Worm (Caenorhabditis elegans) whole organism, L4 larva: ENCODE results near the gene cyn-8.

ENCODE experiments used
- D1046.2 ChIP-seq: fragments of 200-800 bp; sonication (Bioruptor generic); IDR thresholded peaks from 2 replicates; pipeline ENCODE4 v1.3.6; 2022; ENCODE audit warnings: missing genetic modification characterization, missing compliant biosample characterization
- F26F4.8 ChIP-seq: fragments of 200-800 bp; sonication (Bioruptor generic); conservative IDR thresholded peaks from 2 replicates; pipeline ENCODE4 v1.3.6; 2022; ENCODE audit warnings: missing genetic modification characterization, missing compliant biosample characterization
- F37D6.2 ChIP-seq: sonication (generic microtip); optimal IDR thresholded peaks from 2 replicates; lab custom pipeline; 2016; ENCODE audit warnings: mild to moderate bottlenecking, missing genetic modification characterization, missing compliant biosample characterization
- F49E8.2 ChIP-seq: sonication (generic microtip); optimal IDR thresholded peaks from 2 replicates; lab custom pipeline; 2016; ENCODE audit warnings: missing compliant biosample characterization, mild to moderate bottlenecking, missing genetic modification characterization, borderline replicate concordance
- ZK546.5 ChIP-seq, 2 experiments: sonication (generic microtip); optimal IDR thresholded peaks; 2 replicates each; lab custom pipeline; 2017; ENCODE audit warnings: missing biosample characterization in 2 of 2, missing genetic modification characterization in 2 of 2
- aha-1 ChIP-seq: fragments of 150-350 bp; peaks from one replicate; lab custom pipeline; 2014; ENCODE audit warnings: missing biosample characterization, missing genetic modification characterization
- aly-2 ChIP-seq: sonication (generic microtip); optimal IDR thresholded peaks from 2 replicates; lab custom pipeline; 2018; ENCODE audit warnings: missing biosample characterization, missing genetic modification characterization
- arid-1 ChIP-seq: fragments of 200-800 bp; sonication (Bioruptor generic); conservative IDR thresholded peaks from 2 replicates; pipeline ENCODE4 v1.3.6; 2022; ENCODE audit warnings: missing genetic modification reagents, missing genetic modification characterization, missing compliant biosample characterization
- ceh-62 ChIP-seq: sonication (generic microtip); optimal IDR thresholded peaks from 2 replicates; lab custom pipeline; 2017; ENCODE audit warnings: missing biosample characterization, missing genetic modification characterization
- ctbp-1 ChIP-seq: fragments of 200-800 bp; sonication (Bioruptor generic); IDR thresholded peaks from 2 replicates; pipeline ENCODE4 v1.3.6; 2022; ENCODE audit warnings: missing genetic modification reagents, missing genetic modification characterization, missing compliant biosample characterization
- daf-16 ChIP-seq, 3 experiments: sonication (generic microtip); optimal IDR thresholded peaks; 2 replicates each; lab custom pipeline; 2016 to 2017; ENCODE audit warnings: missing genetic modification characterization in 3 of 3, missing genetic modification reagents in 3 of 3, mild to moderate bottlenecking in 2 of 3, missing compliant biosample characterization in 2 of 3, missing biosample characterization in 1 of 3, moderate library complexity in 1 of 3
- daf-19 ChIP-seq: fragments of 200-800 bp; sonication (Bioruptor generic); conservative IDR thresholded peaks from 2 replicates; pipeline ENCODE4 v1.3.6; 2022; ENCODE audit warnings: missing genetic modification characterization, missing compliant biosample characterization
- dmd-9 ChIP-seq: fragments of 200-800 bp; sonication (Bioruptor generic); IDR thresholded peaks from 2 replicates; pipeline ENCODE4 v1.3.6; 2022; ENCODE audit warnings: missing genetic modification reagents, missing genetic modification characterization, missing compliant biosample characterization
- duxl-1 ChIP-seq: sonication (generic microtip); optimal IDR thresholded peaks from 2 replicates; lab custom pipeline; 2016; ENCODE audit warnings: mild to moderate bottlenecking, missing genetic modification characterization, moderate library complexity, missing compliant biosample characterization; ENCODE audit not compliant: poor library complexity
- hlh-11 ChIP-seq: fragments of 200-800 bp; sonication (Bioruptor generic); optimal IDR thresholded peaks from 2 replicates; lab custom pipeline; 2018; ENCODE audit warnings: mild to moderate bottlenecking, missing genetic modification characterization, missing compliant biosample characterization
- hmg-1.1 ChIP-seq: fragments of 200-800 bp; sonication (Bioruptor generic); IDR thresholded peaks from 2 replicates; pipeline ENCODE4 v1.3.6; 2022; ENCODE audit warnings: missing genetic modification reagents, missing genetic modification characterization, missing compliant biosample characterization
- jun-1 ChIP-seq: fragments of 150-350 bp; optimal IDR thresholded peaks from 2 replicates; lab custom pipeline; 2014; ENCODE audit warnings: missing biosample characterization, missing genetic modification reagents, missing genetic modification characterization
- lin-29 ChIP-seq: fragments of 200-800 bp; sonication (Bioruptor generic); IDR thresholded peaks from 2 replicates; pipeline ENCODE4 v1.3.6; 2022; ENCODE audit warnings: missing genetic modification reagents, missing genetic modification characterization, missing compliant biosample characterization
- mdl-1 ChIP-seq, 2 experiments: fragments of 150-350 bp in 1 of 2; sonication (generic microtip) in 1 of 2; optimal IDR thresholded peaks; 2 replicates each; lab custom pipeline; 2014 to 2017; ENCODE audit warnings: missing biosample characterization in 2 of 2, missing genetic modification characterization in 2 of 2
- mdt-29 ChIP-seq: fragments of 200-800 bp; sonication (Bioruptor generic); IDR thresholded peaks from 2 replicates; pipeline ENCODE4 v1.3.6; 2022; ENCODE audit warnings: missing genetic modification reagents, missing genetic modification characterization, missing compliant biosample characterization
- nhr-10 ChIP-seq: fragments of 150-350 bp; optimal IDR thresholded peaks from 2 replicates; lab custom pipeline; 2014; ENCODE audit warnings: missing biosample characterization, missing genetic modification characterization
- nhr-102 ChIP-seq: sonication (generic microtip); optimal IDR thresholded peaks from 2 replicates; lab custom pipeline; 2016; ENCODE audit warnings: mild to moderate bottlenecking, missing genetic modification characterization, moderate library complexity, missing compliant biosample characterization
- nhr-28 ChIP-seq: fragments of 150-350 bp; optimal IDR thresholded peaks from 2 replicates; lab custom pipeline; 2014; ENCODE audit warnings: missing biosample characterization, missing genetic modification characterization
- nhr-42 ChIP-seq: fragments of 200-800 bp; sonication (Bioruptor generic); IDR thresholded peaks from 2 replicates; pipeline ENCODE4 v1.3.6; 2022; ENCODE audit warnings: missing genetic modification characterization, missing compliant biosample characterization
- nhr-48 ChIP-seq: sonication (generic microtip); optimal IDR thresholded peaks from 2 replicates; lab custom pipeline; 2016; ENCODE audit warnings: mild to moderate bottlenecking, missing genetic modification characterization, missing compliant biosample characterization
- php-3 ChIP-seq: fragments of 200-800 bp; sonication (Bioruptor generic); IDR thresholded peaks from 2 replicates; pipeline ENCODE4 v1.3.6; 2022; ENCODE audit warnings: missing genetic modification reagents, missing genetic modification characterization, missing compliant biosample characterization
- pqm-1 ChIP-seq: sonication (generic microtip); optimal IDR thresholded peaks from 2 replicates; lab custom pipeline; 2017; ENCODE audit warnings: missing biosample characterization, missing genetic modification characterization
- snpc-4 ChIP-seq: fragments of 150-350 bp; optimal IDR thresholded peaks from 2 replicates; lab custom pipeline; 2014; ENCODE audit warnings: missing biosample characterization, missing genetic modification characterization
- tag-97 ChIP-seq: fragments of 200-800 bp; sonication (Bioruptor generic); IDR thresholded peaks from 2 replicates; pipeline ENCODE4 v1.3.6; 2022; ENCODE audit warnings: missing genetic modification characterization, missing compliant biosample characterization
- unc-130 ChIP-seq: sonication (generic microtip); optimal IDR thresholded peaks from 2 replicates; lab custom pipeline; 2016; ENCODE audit warnings: missing genetic modification reagents, missing genetic modification characterization, missing compliant biosample characterization
- unc-39 ChIP-seq: sonication (generic microtip); optimal IDR thresholded peaks from 2 replicates; lab custom pipeline; 2017; ENCODE audit warnings: missing biosample characterization, missing genetic modification characterization
- unc-62 ChIP-seq, 3 experiments: fragments of 150-350 bp in 1 of 3; sonication (generic microtip); optimal IDR thresholded peaks in 2 of 3; peaks in 1 of 3; 1 replicate in 1 of 3; 2 replicates in 2 of 3; lab custom pipeline; 2014 to 2017; ENCODE audit warnings: missing biosample characterization in 3 of 3, missing genetic modification characterization in 3 of 3, missing genetic modification reagents in 3 of 3, missing genotype in 1 of 3
- zag-1 ChIP-seq: fragments of 150-350 bp; optimal IDR thresholded peaks from 2 replicates; lab custom pipeline; 2014; ENCODE audit warnings: missing biosample characterization, missing genetic modification characterization
- zfp-2 ChIP-seq: sonication (generic microtip); optimal IDR thresholded peaks from 2 replicates; lab custom pipeline; 2016; ENCODE audit warnings: mild to moderate bottlenecking, missing genetic modification characterization, missing compliant biosample characterization
- zfp-3 ChIP-seq: fragments of 200-800 bp; sonication (Bioruptor generic); conservative IDR thresholded peaks from 2 replicates; pipeline ENCODE4 v1.3.6; 2022; ENCODE audit warnings: missing genetic modification reagents, missing genetic modification characterization, missing compliant biosample characterization
- zip-11 ChIP-seq: fragments of 200-800 bp; sonication (Bioruptor generic); IDR thresholded peaks from 2 replicates; pipeline ENCODE4 v1.3.6; 2022; ENCODE audit warnings: missing genetic modification characterization, missing compliant biosample characterization

Gene cyn-8

DNA sequence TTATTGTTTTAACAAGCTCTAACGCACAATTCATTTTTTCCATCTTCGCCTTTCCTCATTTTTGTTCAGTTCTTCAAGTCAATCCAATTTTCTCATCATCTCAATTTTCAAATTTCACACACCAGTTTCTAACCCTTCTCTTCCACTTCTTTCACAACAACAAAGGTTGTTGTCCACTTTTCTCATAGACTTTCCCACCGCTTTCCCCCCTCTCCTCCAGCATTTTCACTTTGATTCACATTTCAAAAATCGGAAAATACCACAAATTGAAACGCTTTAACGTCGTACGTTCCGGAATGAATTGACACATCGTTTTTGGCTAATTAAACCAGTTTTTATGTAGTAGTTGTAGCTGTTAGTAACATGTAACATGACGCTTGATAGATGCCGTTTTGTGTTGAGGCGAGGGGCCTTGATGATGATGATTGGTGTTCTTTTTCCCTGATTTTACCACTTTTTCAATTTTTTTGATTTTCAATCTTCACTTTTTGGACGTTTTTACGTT, 20.8 kb upstream of the cyn-8 start:
- no peak for TF ChIP-seq ctbp-1
- TF ChIP-seq unc-62 (GFP tag; optimal IDR thresholded peaks at IDR 0.05 in 1 of 2; lab: Kevin White, UChicago), result peak in 1 of 2 experiments; percentile 64
- no peak for TF ChIP-seq unc-62 (tag; optimal IDR thresholded peaks at IDR 0.05; lab: Kevin White, UChicago)
- TF ChIP-seq nhr-28 (tag; lab: Kevin White, UChicago), result peak; percentile 56

DNA sequence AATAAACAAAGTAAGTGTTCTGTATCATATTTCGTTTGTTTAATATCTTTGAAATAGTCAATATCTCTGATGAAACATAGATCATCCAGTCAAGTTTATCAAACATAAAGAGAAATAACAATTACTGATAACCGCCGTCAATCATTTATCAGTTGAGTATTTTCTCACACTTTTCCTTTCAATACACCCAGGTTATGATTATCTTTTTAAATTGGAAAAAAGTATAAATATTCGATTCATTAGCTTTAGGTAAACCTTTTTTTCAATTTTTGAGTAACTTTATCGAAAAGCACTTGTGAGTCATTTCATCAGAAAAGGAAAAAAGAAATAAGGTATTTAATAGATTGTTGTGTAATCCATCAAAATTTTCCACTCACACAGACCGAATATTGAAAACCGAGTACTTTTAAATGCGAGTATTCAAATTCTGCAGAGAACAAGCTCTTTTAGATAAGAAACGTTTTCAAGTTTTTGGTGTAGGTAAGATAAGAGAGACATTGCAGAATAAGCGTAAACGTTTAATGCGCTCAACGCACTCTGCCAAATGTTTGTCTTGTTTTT, 19.6 kb upstream of the cyn-8 start:
- TF ChIP-seq ZK546.5 (tag; optimal IDR thresholded peaks at IDR 0.05; lab: Kevin White, UChicago) (no peak), unc-39 (tag; lab: Kevin White, UChicago) (no peak), hmg-1.1 (GFP tag; lab: Robert Waterston, UW) (no peak), lin-29 (no peak), arid-1 (GFP tag; lab: Robert Waterston, UW) (no peak), D1046.2 (GFP tag; lab: Robert Waterston, UW) (no peak), unc-130 (GFP tag; lab: Kevin White, UChicago) (no peak), mdt-29 (GFP tag; lab: Robert Waterston, UW) (no peak), nhr-42 (no peak), pqm-1 (tag; lab: Kevin White, UChicago) (peak; percentile 12), daf-16 (GFP tag; optimal IDR thresholded peaks at IDR 0.05; lab: Kevin White, UChicago) (no peak), daf-16 (tag; optimal IDR thresholded peaks at IDR 0.05; lab: Kevin White, UChicago) (no peak), F37D6.2 (tag; lab: Kevin White, UChicago) (no peak), nhr-48 (tag; lab: Kevin White, UChicago) (no peak), aha-1 (no peak), jun-1 (tag; lab: Kevin White, UChicago) (no peak), zag-1 (tag; lab: Kevin White, UChicago) (no peak), ceh-62 (no peak), tag-97 (GFP tag; lab: Robert Waterston, UW) (no peak), zfp-2 (tag; lab: Kevin White, UChicago) (no peak), unc-62 (GFP tag; optimal IDR thresholded peaks at IDR 0.05 in 1 of 2; lab: Kevin White, UChicago) (peak in 1 of 2 experiments; percentile 98), unc-62 (tag; optimal IDR thresholded peaks at IDR 0.05; lab: Kevin White, UChicago) (no peak), mdl-1 (tag; optimal IDR thresholded peaks at IDR 0.05; lab: Kevin White, UChicago) (no peak), dmd-9 (no peak), nhr-28 (tag; lab: Kevin White, UChicago) (peak; percentile 28), nhr-102 (tag; lab: Kevin White, UChicago) (no peak), php-3 (GFP tag; lab: Robert Waterston, UW) (no peak), snpc-4 (tag; lab: Kevin White, UChicago) (no peak), duxl-1 (tag; lab: Kevin White, UChicago) (no peak)

DNA sequence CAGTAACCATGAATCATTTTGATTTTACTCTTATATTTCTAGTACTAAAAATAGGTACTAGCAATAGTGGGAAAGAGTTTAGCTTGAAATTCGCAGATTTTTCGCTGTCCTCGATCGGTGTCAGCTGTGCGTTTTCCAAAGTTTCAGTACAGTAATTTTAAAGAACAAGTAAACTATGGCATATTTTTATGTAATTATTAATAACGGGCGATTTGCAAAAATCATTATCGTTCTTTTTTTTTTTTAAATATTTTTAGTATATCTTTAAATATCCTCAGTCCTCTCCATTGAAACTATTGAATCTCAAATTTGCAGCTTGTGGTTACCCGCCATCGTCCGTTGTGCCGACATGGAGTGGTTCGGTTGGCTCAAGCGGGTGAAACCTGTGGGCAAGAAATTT, 18.3 kb upstream of the cyn-8 start, which contains the start of gene C13E3.1:
TSS of gene C13E3.1 (plus strand) at position 301 of the 400 bp plus-strand sequence.
- TF ChIP-seq daf-19 (no peak), zfp-3 (GFP tag; lab: Robert Waterston, UW) (no peak), aly-2 (no peak)

DNA sequence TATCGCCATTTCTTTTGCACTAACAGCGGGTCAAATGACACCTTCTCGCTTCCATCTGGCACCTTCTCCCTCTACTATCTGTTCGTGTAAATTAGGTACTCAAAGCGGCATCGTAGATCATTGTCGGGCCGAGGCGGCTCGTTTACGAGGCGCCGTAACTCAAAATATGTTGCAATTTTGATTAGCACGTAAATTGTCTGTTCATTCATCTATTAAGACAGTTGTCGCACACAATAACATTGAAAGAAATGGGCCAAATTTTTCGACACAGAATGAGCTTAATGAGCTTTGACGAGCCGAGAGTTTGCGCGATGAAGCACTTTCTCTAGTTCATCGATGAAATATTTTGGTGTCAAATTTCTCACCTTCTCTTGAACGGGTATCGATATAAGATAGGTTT, 8.2 kb upstream of the cyn-8 start:
- TF ChIP-seq F26F4.8 (GFP tag; lab: Robert Waterston, UW) (no peak), mdl-1 (tag; optimal IDR thresholded peaks at IDR 0.05; lab: Kevin White, UChicago) (no peak), F49E8.2 (tag; lab: Kevin White, UChicago) (no peak), hlh-11 (tag; lab: Kevin White, UChicago) (no peak), zip-11 (GFP tag; lab: Robert Waterston, UW) (no peak), mdt-29 (GFP tag; lab: Robert Waterston, UW) (no peak), php-3 (GFP tag; lab: Robert Waterston, UW) (peak; percentile 24; the same call in 1 of the 2 replicates), nhr-10 (no peak)
